Fruit fly (Drosophila melanogaster) S2 (cell line): Measurements from ENCODE around the gene Cyp4ae1.

Experiments
- CG8478 ChIP-seq: fragments of >200 bp; optimal IDR thresholded peaks from 2 replicates; lab custom pipeline; 2018
- CTCF ChIP-seq, 2 experiments: fragments of >200 bp; optimal IDR thresholded peaks; 2 replicates each; lab custom pipeline; 2018

The Cyp4ae1 gene

dm6 chrX:2196086-2196732 is 17.4 kb downstream of the Cyp4ae1 start:
- no peak for TF ChIP-seq CG8478 (lab: Kevin White, UChicago)
- no peak for TF ChIP-seq CTCF (optimal IDR thresholded peaks at IDR 0.05; lab: Kevin White, UChicago)

DNA sequence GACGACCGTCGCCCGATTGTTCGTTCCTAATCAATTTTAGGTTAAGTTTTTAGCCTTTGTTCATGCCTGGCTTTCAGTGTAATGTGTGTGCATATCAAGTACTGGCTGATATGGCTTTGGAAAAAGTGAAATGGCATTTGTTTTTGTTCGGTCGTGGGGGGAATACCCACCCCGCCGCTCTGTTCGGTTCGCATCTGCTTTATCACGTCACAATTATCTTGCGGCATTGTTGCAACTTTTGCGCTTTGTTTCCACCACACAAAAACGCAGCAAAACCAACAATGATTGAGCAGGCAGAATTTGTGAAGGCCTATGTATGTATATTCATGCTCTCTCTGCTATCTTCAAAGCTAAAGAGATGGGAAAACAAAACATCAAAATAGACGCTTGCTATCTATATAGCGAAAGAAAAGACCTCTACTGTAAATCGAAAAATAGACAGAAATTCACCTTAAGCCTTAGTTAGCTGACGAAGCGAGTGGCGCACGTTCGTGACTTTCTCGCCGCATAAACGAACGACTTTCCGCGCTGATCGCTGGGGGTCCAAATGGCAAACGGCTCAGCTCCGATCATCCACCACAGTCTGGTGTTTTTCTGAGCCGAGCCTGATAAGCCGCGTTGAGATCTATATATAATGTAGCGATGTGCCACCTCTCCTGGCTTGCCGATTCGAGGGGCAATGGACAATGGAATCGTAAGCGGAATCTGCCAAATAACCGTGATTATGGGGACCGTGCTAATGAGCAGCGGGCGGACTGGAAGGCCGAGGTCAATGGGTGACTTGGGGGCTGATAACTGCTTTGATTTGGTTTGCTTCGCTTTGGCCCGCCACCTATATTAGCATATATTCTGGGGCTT is 18.8 kb downstream of the Cyp4ae1 start:
- TF ChIP-seq CG8478 (lab: Kevin White, UChicago) (no peak), CTCF (optimal IDR thresholded peaks at IDR 0.05; lab: Kevin White, UChicago) (no peak)

DNA sequence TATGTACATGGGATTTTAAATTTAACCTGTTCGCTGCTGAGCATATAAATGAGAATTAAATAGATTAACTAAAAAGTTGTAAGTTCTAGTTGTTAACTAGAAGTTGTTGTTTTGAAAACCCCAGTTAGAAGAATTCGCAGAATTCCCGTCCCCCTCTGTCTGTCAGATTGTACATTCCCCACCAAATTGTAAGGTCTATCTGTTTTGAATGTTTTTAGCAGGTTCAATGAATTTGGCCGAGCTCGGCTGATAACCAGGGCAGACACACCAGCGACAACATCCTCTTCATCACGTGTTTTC is 19.4 kb downstream of the Cyp4ae1 start:
- TF ChIP-seq CG8478 (lab: Kevin White, UChicago) (no peak), CTCF (optimal IDR thresholded peaks at IDR 0.05; lab: Kevin White, UChicago) (no peak)

- TF ChIP-seq CTCF (optimal IDR thresholded peaks at IDR 0.05; lab: Kevin White, UChicago): no peak
- TF ChIP-seq CG8478 (lab: Kevin White, UChicago): no peak
Observed at dm6 chrX:2199303-2199702, 20.5 kb downstream of the Cyp4ae1 start.

- TF ChIP-seq CG8478 (lab: Kevin White, UChicago): no peak
- no peak for TF ChIP-seq CTCF (optimal IDR thresholded peaks at IDR 0.05; lab: Kevin White, UChicago)
Observed at dm6 chrX:2203766-2204165, 25.0 kb downstream of the Cyp4ae1 start, which contains the start of gene FarO. Gene FarO (minus strand): TSS chrX:2203866.

- TF ChIP-seq CTCF (optimal IDR thresholded peaks at IDR 0.05; lab: Kevin White, UChicago): no peak
- TF ChIP-seq CG8478 (lab: Kevin White, UChicago): no peak
Observed at dm6 chrX:2208641-2209241, 29.9 kb downstream of the Cyp4ae1 start.

DNA sequence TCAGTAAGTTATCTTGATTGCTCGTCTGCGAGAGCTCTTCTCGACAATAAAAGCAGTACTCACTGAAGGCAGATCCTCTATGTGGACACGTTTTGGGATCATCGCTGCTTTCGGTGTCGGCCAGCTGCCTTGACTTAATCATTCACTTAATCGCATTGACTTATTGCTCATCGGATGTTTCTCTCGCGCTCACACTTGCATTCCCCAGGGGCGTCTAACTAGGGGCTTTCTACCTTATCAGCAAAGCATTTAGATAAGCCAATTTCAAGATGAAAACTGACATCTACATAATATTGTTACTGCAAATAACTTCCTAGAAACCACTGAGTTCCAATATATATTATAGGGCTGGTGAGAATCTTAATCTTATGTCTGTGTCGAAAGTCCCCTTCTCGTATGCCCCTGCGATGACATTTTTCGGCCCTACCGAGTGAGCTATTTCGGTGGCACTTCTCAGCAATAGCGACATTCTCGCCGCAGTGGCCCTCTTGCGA is 33.6 kb downstream of the Cyp4ae1 start:
- no peak for TF ChIP-seq CTCF (optimal IDR thresholded peaks at IDR 0.05; lab: Kevin White, UChicago)
- no peak for TF ChIP-seq CG8478 (lab: Kevin White, UChicago)

DNA sequence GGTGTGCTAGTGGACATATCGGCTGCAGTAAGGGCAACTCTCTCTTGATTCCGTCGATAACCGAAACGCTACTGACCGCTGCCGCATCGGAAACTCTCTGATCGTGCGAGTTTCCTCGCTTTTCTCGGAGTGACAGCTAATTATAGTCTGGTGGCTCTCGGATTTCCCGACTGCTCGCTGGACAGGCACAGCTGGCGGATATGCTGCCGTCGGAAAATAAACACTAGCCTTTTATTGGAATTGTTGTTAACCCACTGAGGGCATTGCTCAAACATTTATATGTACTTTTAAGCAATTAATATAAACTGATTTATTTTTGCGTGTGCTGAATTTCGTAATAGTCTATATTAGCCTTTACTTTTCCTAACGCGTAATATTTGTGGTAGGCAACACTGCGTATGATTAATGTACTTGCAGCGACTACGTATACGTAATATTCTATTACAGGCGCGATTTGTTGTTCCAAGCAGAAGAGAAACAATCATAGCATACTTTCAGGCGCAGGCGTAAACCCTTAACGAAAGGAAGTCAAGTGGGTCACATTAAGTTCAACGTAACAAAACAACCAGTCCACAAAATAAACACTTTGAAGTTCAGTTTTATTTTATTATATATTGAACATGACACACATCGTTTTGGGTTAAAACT is 35.1 kb downstream of the Cyp4ae1 start, which contains the start of gene SmydA-8:
TSS of gene SmydA-8 (minus strand) at position 51 of the 648 bp plus-strand sequence.
- TF ChIP-seq CG8478 (lab: Kevin White, UChicago) (no peak), CTCF (optimal IDR thresholded peaks at IDR 0.05; lab: Kevin White, UChicago) (no peak)

- TF ChIP-seq CG8478 (lab: Kevin White, UChicago) (no peak), CTCF (optimal IDR thresholded peaks at IDR 0.05; lab: Kevin White, UChicago) (no peak)
Observed at dm6 chrX:2218455-2218854, 39.6 kb downstream of the Cyp4ae1 start.

DNA sequence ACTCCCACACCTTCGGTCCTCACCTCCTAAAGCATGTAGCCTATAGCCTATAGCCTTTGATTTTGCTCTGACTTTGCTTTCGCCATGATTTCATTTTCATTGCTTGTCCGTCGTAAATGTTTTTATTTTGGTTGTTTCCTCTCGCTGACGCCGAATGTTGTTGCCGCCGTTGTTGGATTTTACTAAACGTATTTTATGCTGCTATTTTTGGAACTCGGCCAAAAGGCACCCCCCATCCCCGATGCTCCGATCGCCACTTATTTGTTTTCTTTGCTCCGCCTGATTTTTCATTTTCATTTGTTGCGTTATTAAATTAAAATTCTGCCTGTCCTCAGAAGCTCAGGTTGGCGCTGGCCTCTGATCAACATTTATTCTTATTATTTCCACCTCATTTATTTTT is 40.4 kb downstream of the Cyp4ae1 start:
- TF ChIP-seq CTCF (optimal IDR thresholded peaks at IDR 0.05; lab: Kevin White, UChicago): no peak
- TF ChIP-seq CG8478 (lab: Kevin White, UChicago): no peak

- TF ChIP-seq CTCF (optimal IDR thresholded peaks at IDR 0.05; lab: Kevin White, UChicago) (no peak), CG8478 (lab: Kevin White, UChicago) (no peak)
Observed at dm6 chrX:2219899-2220298, 41.1 kb downstream of the Cyp4ae1 start.

- TF ChIP-seq CTCF (optimal IDR thresholded peaks at IDR 0.05; lab: Kevin White, UChicago): no peak
- TF ChIP-seq CG8478 (lab: Kevin White, UChicago): no peak
Observed at dm6 chrX:2221598-2221997, 42.8 kb downstream of the Cyp4ae1 start.

DNA sequence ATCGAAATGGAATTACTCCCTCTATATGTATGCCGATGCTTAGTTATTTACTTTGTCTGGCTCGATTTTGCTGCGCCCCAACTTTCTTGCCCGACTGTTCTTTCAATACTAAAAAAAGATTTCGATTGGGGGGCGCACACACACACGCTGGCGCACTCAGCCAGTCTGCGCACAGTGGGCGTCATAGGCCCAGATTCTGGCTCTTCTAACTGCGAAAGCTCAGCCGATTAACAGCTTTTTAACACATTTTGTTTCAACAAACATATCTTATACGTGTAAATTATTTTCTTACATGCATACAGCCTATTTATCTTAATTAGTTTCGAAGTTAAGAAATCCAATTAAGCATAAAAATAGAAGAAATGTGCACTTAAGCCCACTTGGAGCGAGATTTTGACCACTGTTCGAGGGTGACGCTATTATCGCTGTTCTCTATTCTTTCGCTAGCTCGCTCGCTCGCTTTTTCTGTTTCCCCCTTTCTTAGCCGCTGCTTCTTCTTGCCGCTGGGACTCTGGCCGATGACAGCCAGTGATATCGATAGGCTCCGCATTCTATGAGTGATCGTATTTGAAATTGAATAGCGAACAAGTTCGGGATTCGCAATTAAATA is 43.5 kb downstream of the Cyp4ae1 start, which contains the start of gene Vinc:
TSS of gene Vinc (minus strand) at position 387 of the 610 bp plus-strand sequence.
- TF ChIP-seq CTCF (optimal IDR thresholded peaks at IDR 0.05; lab: Kevin White, UChicago) (no peak), CG8478 (lab: Kevin White, UChicago) (no peak)

DNA sequence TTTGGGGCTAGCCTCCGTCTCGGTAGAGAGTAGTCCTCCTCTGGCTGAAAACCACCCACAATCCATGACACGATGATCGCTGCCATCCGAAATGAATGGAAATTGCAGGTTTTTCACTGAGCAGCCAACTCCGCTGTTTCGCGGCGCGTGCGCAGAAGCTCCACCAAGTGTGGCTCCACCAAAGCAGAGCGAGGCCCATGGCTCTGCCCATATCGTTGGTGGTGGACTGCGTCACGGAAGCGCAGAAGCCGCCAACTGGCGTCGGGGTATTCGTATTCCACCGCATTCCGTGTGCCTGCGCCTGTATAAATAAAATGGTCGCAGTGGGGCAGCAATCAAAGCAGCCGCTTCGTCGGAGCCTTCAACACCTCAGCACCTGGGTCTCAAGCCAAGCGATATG is 44.6 kb downstream of the Cyp4ae1 start, which contains the start of gene CG14052:
TSS of gene CG14052 (plus strand) at position 301 of the 400 bp plus-strand sequence.
- no peak for TF ChIP-seq CG8478 (lab: Kevin White, UChicago)
- no peak for TF ChIP-seq CTCF (optimal IDR thresholded peaks at IDR 0.05; lab: Kevin White, UChicago)
